Worm (Caenorhabditis elegans) whole organism, mixed stage, embryonic: ENCODE results near the gene clc-22.

Experiments
- blmp-1 ChIP-seq: fragments of 150-350 bp; optimal IDR thresholded peaks from 2 replicates; lab custom pipeline; 2014; ENCODE audit warnings: missing biosample characterization, missing genetic modification characterization
- ceh-39 ChIP-seq: fragments of 150-350 bp; optimal IDR thresholded peaks from 2 replicates; lab custom pipeline; 2014; ENCODE audit warnings: missing biosample characterization, missing genetic modification characterization
- ceh-43 ChIP-seq: fragments of 200-800 bp; sonication (Bioruptor generic); optimal IDR thresholded peaks from 2 replicates; lab custom pipeline; 2018; ENCODE audit warnings: mild to moderate bottlenecking, missing genetic modification characterization, moderate library complexity, missing compliant biosample characterization
- ceh-83 ChIP-seq: fragments of 200-800 bp; sonication (Bioruptor generic); optimal IDR thresholded peaks from 2 replicates; lab custom pipeline; 2018; ENCODE audit warnings: mild to moderate bottlenecking, missing genetic modification characterization, missing compliant biosample characterization
- ces-1 ChIP-seq: fragments of 150-350 bp; optimal IDR thresholded peaks from 2 replicates; lab custom pipeline; 2014; ENCODE audit warnings: missing biosample characterization, missing genetic modification reagents, missing genetic modification characterization
- cnd-1 ChIP-seq: fragments of 200-800 bp; sonication (Bioruptor generic); optimal IDR thresholded peaks from 2 replicates; lab custom pipeline; 2018; ENCODE audit warnings: mild to moderate bottlenecking, missing genetic modification characterization, missing compliant biosample characterization
- drap-1 ChIP-seq: fragments of 200-800 bp; sonication (Bioruptor generic); optimal IDR thresholded peaks from 3 replicates; lab custom pipeline; 2018; ENCODE audit warnings: mild to moderate bottlenecking, missing genetic modification characterization, missing compliant biosample characterization
- elt-1 ChIP-seq: sonication (generic microtip); optimal IDR thresholded peaks from 2 replicates; lab custom pipeline; 2017; ENCODE audit warnings: missing genetic modification characterization, mild to moderate bottlenecking, missing compliant biosample characterization, antibody characterized with exemption, moderate library complexity, borderline replicate concordance; ENCODE audit not compliant: insufficient read depth
- elt-3 ChIP-seq: fragments of 150-350 bp; optimal IDR thresholded peaks from 2 replicates; lab custom pipeline; 2014; ENCODE audit warnings: missing biosample characterization, missing genetic modification characterization
- ham-2 ChIP-seq: fragments of 200-800 bp; sonication (Bioruptor generic); optimal IDR thresholded peaks from 2 replicates; lab custom pipeline; 2018; ENCODE audit warnings: mild to moderate bottlenecking, missing genetic modification characterization, missing compliant biosample characterization
- hlh-1 ChIP-seq: fragments of 150-350 bp; optimal IDR thresholded peaks from 2 replicates; lab custom pipeline; 2014; ENCODE audit warnings: missing biosample characterization, missing genetic modification reagents, missing genetic modification characterization
- lin-13 ChIP-seq: fragments of 150-350 bp; optimal IDR thresholded peaks from 2 replicates; lab custom pipeline; 2014; ENCODE audit warnings: missing biosample characterization, missing genetic modification characterization
- lin-32 ChIP-seq: fragments of 200-800 bp; sonication (Bioruptor generic); optimal IDR thresholded peaks from 2 replicates; lab custom pipeline; 2018; ENCODE audit warnings: mild to moderate bottlenecking, missing genetic modification characterization, missing compliant biosample characterization
- lsy-2 ChIP-seq: fragments of 150-350 bp; optimal IDR thresholded peaks from 2 replicates; lab custom pipeline; 2014; ENCODE audit warnings: missing biosample characterization, missing genetic modification characterization
- mab-5 ChIP-seq: fragments of 150-350 bp; optimal IDR thresholded peaks from 2 replicates; lab custom pipeline; 2014; ENCODE audit warnings: missing biosample characterization, missing genetic modification characterization
- mep-1 ChIP-seq: fragments of 150-350 bp; optimal IDR thresholded peaks from 2 replicates; lab custom pipeline; 2017; ENCODE audit warnings: missing biosample characterization, missing genetic modification reagents, missing genetic modification characterization, inconsistent platforms
- mls-2 ChIP-seq: sonication (generic microtip); optimal IDR thresholded peaks from 2 replicates; lab custom pipeline; 2016; ENCODE audit warnings: mild to moderate bottlenecking, missing genetic modification characterization, moderate library complexity, missing compliant biosample characterization
- nhr-12 ChIP-seq: fragments of 150-350 bp; optimal IDR thresholded peaks from 2 replicates; lab custom pipeline; 2014; ENCODE audit warnings: missing biosample characterization, missing genetic modification characterization
- nhr-2 ChIP-seq: fragments of 150-350 bp; optimal IDR thresholded peaks from 2 replicates; lab custom pipeline; 2014; ENCODE audit warnings: missing biosample characterization, missing genetic modification characterization
- nhr-237 ChIP-seq: fragments of 150-350 bp; optimal IDR thresholded peaks from 2 replicates; lab custom pipeline; 2014; ENCODE audit warnings: missing biosample characterization, missing genetic modification characterization
- nhr-28 ChIP-seq: fragments of 150-350 bp; optimal IDR thresholded peaks from 2 replicates; lab custom pipeline; 2014; ENCODE audit warnings: missing biosample characterization, missing genetic modification characterization
- nhr-76 ChIP-seq: sonication (generic microtip); optimal IDR thresholded peaks from 2 replicates; lab custom pipeline; 2017; ENCODE audit warnings: missing biosample characterization, missing genetic modification characterization
- pha-4 ChIP-seq: fragments of 150-350 bp; optimal IDR thresholded peaks from 2 replicates; lab custom pipeline; 2018; ENCODE audit warnings: missing biosample characterization, missing genetic modification reagents, missing genetic modification characterization
- sem-2 ChIP-seq: fragments of 200-800 bp; sonication (Bioruptor generic); optimal IDR thresholded peaks from 2 replicates; lab custom pipeline; 2018; ENCODE audit warnings: mild to moderate bottlenecking, missing genetic modification characterization, missing compliant biosample characterization
- sptf-1 ChIP-seq: sonication (generic microtip); optimal IDR thresholded peaks from 2 replicates; lab custom pipeline; 2017; ENCODE audit warnings: mild to moderate bottlenecking, missing genetic modification characterization, moderate library complexity, missing compliant biosample characterization
- unc-120 ChIP-seq: sonication (generic microtip); optimal IDR thresholded peaks from 2 replicates; lab custom pipeline; 2017; ENCODE audit warnings: missing genetic modification characterization, missing compliant biosample characterization; ENCODE audit not compliant: poor library complexity, severe bottlenecking
- unc-39 ChIP-seq: fragments of 150-350 bp; optimal IDR thresholded peaks from 2 replicates; lab custom pipeline; 2014; ENCODE audit warnings: missing biosample characterization, missing genetic modification characterization
- unc-62 ChIP-seq: fragments of 150-350 bp; optimal IDR thresholded peaks from 2 replicates; lab custom pipeline; 2014; ENCODE audit warnings: missing biosample characterization, missing genetic modification reagents, missing genetic modification characterization
- zip-8 ChIP-seq: fragments of 150-350 bp; optimal IDR thresholded peaks from 2 replicates; lab custom pipeline; 2014; ENCODE audit warnings: missing biosample characterization, missing genetic modification characterization

clc-22 gene

DNA sequence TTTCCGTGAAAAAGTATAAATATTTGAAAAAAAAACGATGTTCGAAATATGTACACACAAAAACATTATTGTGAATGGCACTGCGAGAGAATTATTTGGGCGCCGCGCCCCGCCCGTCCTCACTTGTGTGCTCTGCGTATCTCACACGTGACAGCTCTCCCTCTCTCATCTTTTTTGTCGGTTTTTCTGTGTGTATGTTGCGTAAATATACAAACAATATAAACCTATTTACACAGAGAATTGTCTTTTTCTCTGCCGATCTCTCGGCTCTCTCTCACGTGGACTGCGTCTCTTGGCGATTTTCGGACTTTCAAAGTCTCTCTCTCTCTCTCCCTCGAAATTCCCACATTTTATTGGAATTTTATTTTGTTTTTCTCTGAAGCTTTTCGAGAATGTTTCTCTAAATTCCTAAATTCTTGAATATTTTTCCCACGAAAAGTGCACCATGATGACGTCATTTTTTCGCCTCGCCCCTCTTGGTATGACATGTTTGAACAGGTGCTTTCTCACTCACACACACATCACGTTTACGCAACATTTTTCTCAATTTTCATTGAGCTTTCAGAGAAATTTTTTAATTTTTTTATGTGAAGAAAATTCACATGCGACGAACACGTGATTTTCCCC, 37.1 kb downstream of the clc-22 start:
- TF ChIP-seq cnd-1 (peak; percentile 15), mls-2 (tag; lab: Kevin White, UChicago) (peak; percentile 45), ces-1 (GFP tag; lab: Kevin White, UChicago) (peak; percentile 84), pha-4 (tag; lab: Kevin White, UChicago) (peak; percentile 95), nhr-237 (tag; lab: Kevin White, UChicago) (peak; percentile 48), mep-1 (tag; lab: Kevin White, UChicago) (peak; percentile 21), mab-5 (tag; lab: Kevin White, UChicago) (no peak), zip-8 (tag; lab: Kevin White, UChicago) (peak; percentile 35), unc-120 (tag; lab: Kevin White, UChicago) (peak; percentile 71), sptf-1 (tag; lab: Kevin White, UChicago) (peak; percentile 9), lin-13 (tag; lab: Kevin White, UChicago) (no peak), unc-62 (peak; percentile 46), ham-2 (GFP tag; lab: Kevin White, UChicago) (no peak), drap-1 (peak; percentile 18)

ce11 chrII:3957455-3958212, 38.2 kb downstream of the clc-22 start:
- TF ChIP-seq ceh-43 (peak; percentile 3), sptf-1 (tag; lab: Kevin White, UChicago) (no peak), pha-4 (tag; lab: Kevin White, UChicago) (no peak), nhr-12 (tag; lab: Kevin White, UChicago) (no peak), mep-1 (tag; lab: Kevin White, UChicago) (peak; percentile 15), nhr-2 (tag; lab: Kevin White, UChicago) (peak; percentile 83), unc-39 (tag; lab: Kevin White, UChicago) (no peak), lin-32 (GFP tag; lab: Kevin White, UChicago) (peak; percentile 69), elt-1 (tag; lab: Kevin White, UChicago) (no peak), nhr-237 (tag; lab: Kevin White, UChicago) (no peak), sem-2 (GFP tag; lab: Kevin White, UChicago) (no peak), ceh-39 (tag; lab: Kevin White, UChicago) (peak; percentile 64), mls-2 (tag; lab: Kevin White, UChicago) (peak; percentile 9), cnd-1 (peak; percentile 80), unc-62 (peak; percentile 69)

DNA sequence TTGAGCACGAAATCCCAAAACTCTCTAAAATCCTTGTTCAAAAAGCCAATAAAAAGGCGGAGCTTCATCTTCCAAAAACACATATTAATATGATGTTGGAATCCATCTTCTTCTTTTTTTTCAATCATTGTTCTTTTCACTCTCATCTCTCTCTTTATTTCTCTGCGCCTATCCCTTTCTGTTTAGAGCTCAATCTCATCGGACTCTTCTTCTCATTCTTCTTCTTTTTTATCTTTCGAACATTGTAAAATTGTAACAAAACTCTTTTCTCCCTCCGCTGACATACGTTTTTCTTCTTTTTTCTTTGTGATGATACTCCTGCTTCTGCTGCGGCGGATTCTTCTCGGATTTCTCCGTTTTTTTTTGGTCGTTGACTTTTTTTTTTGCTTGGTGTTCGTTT, 39.1 kb downstream of the clc-22 start:
- no peak for TF ChIP-seq drap-1
- TF ChIP-seq ceh-39 (tag; lab: Kevin White, UChicago), result no peak
- peak; percentile 22 for TF ChIP-seq ces-1 (GFP tag; lab: Kevin White, UChicago)
- TF ChIP-seq unc-120 (tag; lab: Kevin White, UChicago), result peak; percentile 54
- TF ChIP-seq mab-5 (tag; lab: Kevin White, UChicago), result peak; percentile 1

DNA sequence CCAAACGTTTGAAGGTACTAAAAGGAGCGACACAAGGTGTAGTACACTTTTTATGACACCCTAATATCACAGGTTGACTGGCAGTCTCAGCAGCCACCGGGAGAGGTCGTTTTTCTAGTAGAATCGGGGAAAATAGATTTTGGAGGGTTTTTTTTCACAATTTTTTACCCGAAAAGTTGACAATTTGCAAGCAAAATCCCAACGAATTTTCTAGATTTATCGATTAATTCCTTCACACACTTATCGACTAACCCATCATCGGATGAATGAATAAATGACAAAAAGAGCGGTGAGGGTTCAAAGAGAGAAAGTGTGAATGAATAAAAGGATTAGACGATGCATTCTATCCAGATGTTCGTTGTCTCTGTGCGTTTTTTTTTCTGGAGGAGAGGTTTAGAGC, 39.9 kb downstream of the clc-22 start:
- peak; percentile 31 for TF ChIP-seq ceh-39 (tag; lab: Kevin White, UChicago)
- TF ChIP-seq ces-1 (GFP tag; lab: Kevin White, UChicago), result peak; percentile 35
- no peak for TF ChIP-seq unc-39 (tag; lab: Kevin White, UChicago)

DNA sequence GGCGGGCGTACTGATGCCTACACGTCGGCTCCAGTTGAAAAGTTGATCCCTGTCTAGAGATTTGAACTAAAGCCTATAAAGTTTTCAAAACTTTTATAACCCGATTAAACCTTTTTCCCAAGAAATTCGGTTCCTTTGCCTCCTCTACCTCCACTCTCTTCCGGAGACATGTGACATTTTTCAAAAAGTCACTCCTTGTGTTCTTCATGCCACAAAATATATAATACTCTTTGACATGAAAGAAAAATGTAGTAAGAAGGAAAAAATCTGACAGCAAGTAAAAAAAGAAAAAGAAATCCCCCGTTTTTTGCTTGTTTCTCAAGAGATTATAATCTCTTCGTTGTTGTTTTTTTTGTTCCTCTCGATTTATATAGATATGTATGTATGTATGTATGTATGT, 41.0 kb downstream of the clc-22 start:
- no peak for TF ChIP-seq ces-1 (GFP tag; lab: Kevin White, UChicago)
- TF ChIP-seq nhr-76 (tag; lab: Kevin White, UChicago), result no peak
- TF ChIP-seq drap-1, result no peak
- TF ChIP-seq ceh-83 (GFP tag; lab: Kevin White, UChicago), result no peak
- TF ChIP-seq nhr-28 (tag; lab: Kevin White, UChicago), result no peak
- no peak for TF ChIP-seq nhr-237 (tag; lab: Kevin White, UChicago)
- TF ChIP-seq, all 35 proteins: peak for 0

DNA sequence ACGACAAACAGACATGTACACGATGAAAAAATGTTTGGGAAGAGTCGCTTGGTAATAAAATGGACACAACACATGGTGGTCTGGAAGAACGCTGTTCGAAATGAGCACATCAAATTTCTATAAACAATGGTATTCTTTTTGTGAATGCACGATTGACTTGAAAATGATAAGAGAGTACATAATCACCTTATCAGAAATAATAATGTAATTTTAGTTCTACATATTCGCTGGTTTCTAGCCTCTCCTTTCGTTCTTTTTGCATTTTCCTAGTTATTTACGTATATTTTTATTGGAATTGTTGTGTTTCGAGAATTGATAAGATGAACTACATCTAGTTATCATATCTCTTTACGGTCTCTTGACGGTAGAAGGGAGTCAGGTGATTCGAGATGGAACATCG, 41.9 kb downstream of the clc-22 start:
- TF ChIP-seq ham-2 (GFP tag; lab: Kevin White, UChicago) (no peak), pha-4 (tag; lab: Kevin White, UChicago) (no peak), nhr-2 (tag; lab: Kevin White, UChicago) (no peak), unc-39 (tag; lab: Kevin White, UChicago) (no peak), mab-5 (tag; lab: Kevin White, UChicago) (no peak), nhr-237 (tag; lab: Kevin White, UChicago) (no peak), lin-32 (GFP tag; lab: Kevin White, UChicago) (no peak), nhr-76 (tag; lab: Kevin White, UChicago) (no peak), sem-2 (GFP tag; lab: Kevin White, UChicago) (no peak), elt-3 (tag; lab: Kevin White, UChicago) (no peak), drap-1 (no peak), nhr-28 (tag; lab: Kevin White, UChicago) (no peak), unc-62 (no peak), blmp-1 (no peak), mep-1 (tag; lab: Kevin White, UChicago) (no peak), ces-1 (GFP tag; lab: Kevin White, UChicago) (no peak), lsy-2 (tag; lab: Kevin White, UChicago) (no peak), hlh-1 (no peak), unc-120 (tag; lab: Kevin White, UChicago) (no peak), ceh-39 (tag; lab: Kevin White, UChicago) (no peak)
